Fruit fly (Drosophila melanogaster) whole organism, embryonic: ENCODE results near the gene CG10584.

Experiments used
- Aef1 ChIP-seq: fragments of 200-800 bp; sonication (Bioruptor generic); IDR thresholded peaks from 3 replicates; pipeline ENCODE4 v1.3.6; 2022; ENCODE audit warnings: missing biosample characterization, missing genetic modification characterization
- Atf-2 ChIP-seq: fragments of 200-800 bp; sonication (Bioruptor generic); optimal IDR thresholded peaks from 2 replicates; lab custom pipeline; 2016; ENCODE audit warnings: missing biosample characterization, missing genetic modification characterization
- CG10267 ChIP-seq: fragments of 200-800 bp; sonication (Bioruptor generic); optimal IDR thresholded peaks from 2 replicates; lab custom pipeline; 2018; ENCODE audit warnings: missing biosample characterization, mild to moderate bottlenecking, missing genetic modification characterization, moderate library complexity
- CG10321 ChIP-seq: fragments of 200-800 bp; sonication (Bioruptor generic); IDR thresholded peaks from 2 replicates; pipeline ENCODE4 v1.3.6; 2022; ENCODE audit warnings: missing biosample characterization, missing genetic modification characterization
- CG10431 ChIP-seq: fragments of 200-800 bp; sonication (Bioruptor generic); optimal IDR thresholded peaks from 3 replicates; lab custom pipeline; 2018; ENCODE audit warnings: missing biosample characterization, mild to moderate bottlenecking, missing genetic modification characterization
- CG10462 ChIP-seq: fragments of 200-800 bp; sonication (Bioruptor generic); optimal IDR thresholded peaks from 2 replicates; lab custom pipeline; 2016; ENCODE audit warnings: missing biosample characterization, missing genetic modification characterization
- CG10654 ChIP-seq: fragments of 200-800 bp; sonication (Bioruptor generic); optimal IDR thresholded peaks from 2 replicates; lab custom pipeline; 2016; ENCODE audit warnings: missing biosample characterization, missing genetic modification characterization
- CG1233 ChIP-seq: fragments of 200-800 bp; sonication (Bioruptor generic); optimal IDR thresholded peaks from 4 replicates; lab custom pipeline; 2018; ENCODE audit warnings: missing biosample characterization, mild to moderate bottlenecking, missing genetic modification characterization
- CG12391 ChIP-seq: fragments of 200-800 bp; sonication (Bioruptor generic); optimal IDR thresholded peaks from 3 replicates; lab custom pipeline; 2018; ENCODE audit warnings: missing biosample characterization, mild to moderate bottlenecking, missing genetic modification characterization, moderate library complexity
- CG12942 ChIP-seq: fragments of 200-800 bp; sonication (Bioruptor generic); optimal IDR thresholded peaks from 3 replicates; lab custom pipeline; 2016; ENCODE audit warnings: missing biosample characterization, missing genetic modification characterization
- CG14441 ChIP-seq: fragments of 200-800 bp; sonication (Bioruptor generic); IDR thresholded peaks from 2 replicates; pipeline ENCODE4 v1.3.6; 2022; ENCODE audit warnings: missing biosample characterization, missing genetic modification characterization
- CG15011 ChIP-seq: fragments of 200-800 bp; sonication (Bioruptor generic); optimal IDR thresholded peaks from 3 replicates; lab custom pipeline; 2018; ENCODE audit warnings: missing biosample characterization, mild to moderate bottlenecking, missing genetic modification characterization
- CG17328 ChIP-seq: fragments of 200-800 bp; sonication (Bioruptor generic); IDR thresholded peaks from 2 replicates; pipeline ENCODE4 v1.3.6; 2022; ENCODE audit warnings: missing biosample characterization, missing genetic modification characterization
- CG18599 ChIP-seq: fragments of 200-800 bp; sonication (Bioruptor generic); optimal IDR thresholded peaks from 3 replicates; lab custom pipeline; 2017; ENCODE audit warnings: missing biosample characterization, missing genetic modification characterization, mild to moderate bottlenecking, moderate library complexity, missing genetic modification reagents
- CG2889 ChIP-seq: fragments of 200-800 bp; sonication (Bioruptor generic); IDR thresholded peaks from 3 replicates; pipeline ENCODE4 v1.3.6; 2022; ENCODE audit warnings: missing biosample characterization, missing genetic modification characterization
- CG4360 ChIP-seq: fragments of 200-800 bp; sonication (Bioruptor generic); IDR thresholded peaks from 2 replicates; pipeline ENCODE4 v1.3.6; 2022; ENCODE audit warnings: missing biosample characterization, missing genetic modification characterization
- CG4404 ChIP-seq: fragments of 200-800 bp; sonication (Bioruptor generic); IDR thresholded peaks from 2 replicates; pipeline ENCODE4 v1.3.6; 2022; ENCODE audit warnings: missing biosample characterization, missing genetic modification characterization
- CG4820 ChIP-seq: fragments of 200-800 bp; sonication (Bioruptor generic); optimal IDR thresholded peaks from 3 replicates; lab custom pipeline; 2016; ENCODE audit warnings: missing biosample characterization, missing genetic modification characterization
- CG4854 ChIP-seq: fragments of 200-800 bp; sonication (Bioruptor generic); optimal IDR thresholded peaks from 2 replicates; lab custom pipeline; 2016; ENCODE audit warnings: missing biosample characterization, missing genetic modification characterization, inconsistent platforms
- CG6175 ChIP-seq: fragments of 200-800 bp; sonication (Bioruptor generic); IDR thresholded peaks from 3 replicates; pipeline ENCODE4 v1.3.6; 2022; ENCODE audit warnings: missing biosample characterization, missing genetic modification characterization
- CG6272 ChIP-seq: fragments of 200-800 bp; sonication (Bioruptor generic); IDR thresholded peaks from 2 replicates; pipeline ENCODE4 v1.3.6; 2022; ENCODE audit warnings: missing biosample characterization, missing genetic modification characterization
- CG6654 ChIP-seq: fragments of 200-800 bp; sonication (Bioruptor generic); optimal IDR thresholded peaks from 2 replicates; lab custom pipeline; 2017; ENCODE audit warnings: missing biosample characterization, mild to moderate bottlenecking, missing genetic modification characterization
- CG6689 ChIP-seq: fragments of 200-800 bp; sonication (Bioruptor generic); IDR thresholded peaks from 2 replicates; pipeline ENCODE4 v1.3.6; 2022; ENCODE audit warnings: missing biosample characterization, missing genetic modification characterization
- CG7786 ChIP-seq: fragments of 200-800 bp; sonication (Bioruptor generic); optimal IDR thresholded peaks from 2 replicates; lab custom pipeline; 2016; ENCODE audit warnings: missing biosample characterization, missing genetic modification characterization
- CG7987 ChIP-seq: fragments of 200-800 bp; sonication (Bioruptor generic); optimal IDR thresholded peaks from 2 replicates; lab custom pipeline; 2018; ENCODE audit warnings: missing biosample characterization, mild to moderate bottlenecking, missing genetic modification characterization, moderate library complexity
- D ChIP-seq, 2 experiments: fragments of 200-800 bp in 1 of 2; fragments of >200 bp in 1 of 2; sonication (Bioruptor generic) in 1 of 2; optimal IDR thresholded peaks; 2 replicates in 1 of 2; 3 replicates in 1 of 2; lab custom pipeline; 2017; ENCODE audit warnings: mild to moderate bottlenecking in 1 of 2, missing biosample characterization in 1 of 2, missing genetic modification characterization in 1 of 2, missing genetic modification reagents in 1 of 2
- D19B ChIP-seq: fragments of 200-800 bp; sonication (Bioruptor generic); optimal IDR thresholded peaks from 2 replicates; lab custom pipeline; 2017; ENCODE audit warnings: missing biosample characterization, mild to moderate bottlenecking, missing genetic modification characterization
- Dfd ChIP-seq, 2 experiments: fragments of >200 bp; optimal IDR thresholded peaks; 2 replicates each; lab custom pipeline; 2017; ENCODE audit warnings: missing biosample characterization in 2 of 2, missing genetic modification characterization in 2 of 2
- E2f1 ChIP-seq: fragments of 200-800 bp; sonication (Bioruptor generic); IDR thresholded peaks from 2 replicates; pipeline ENCODE4 v1.3.6; 2022; ENCODE audit warnings: missing biosample characterization, missing genetic modification characterization
- Ets97D ChIP-seq: fragments of 200-800 bp; sonication (Bioruptor generic); optimal IDR thresholded peaks from 3 replicates; lab custom pipeline; 2016; ENCODE audit warnings: missing biosample characterization, missing genetic modification characterization
- Hr39 ChIP-seq: fragments of >200 bp; optimal IDR thresholded peaks from 2 replicates; lab custom pipeline; 2017
- NC2β ChIP-seq: fragments of 200-800 bp; sonication (Bioruptor generic); optimal IDR thresholded peaks from 2 replicates; lab custom pipeline; 2016; ENCODE audit warnings: missing biosample characterization, missing genetic modification characterization
- NFAT ChIP-seq: fragments of 200-800 bp; sonication (Bioruptor generic); IDR thresholded peaks from 2 replicates; pipeline ENCODE4 v1.3.6; 2022; ENCODE audit warnings: missing biosample characterization, missing genetic modification characterization
- Poxn ChIP-seq: fragments of 200-800 bp; sonication (Bioruptor generic); IDR thresholded peaks from 2 replicates; pipeline ENCODE4 v1.3.6; 2022; ENCODE audit warnings: missing biosample characterization, missing genetic modification characterization
- Rfx ChIP-seq: fragments of 200-800 bp; sonication (Bioruptor generic); IDR thresholded peaks from 2 replicates; pipeline ENCODE4 v1.3.6; 2022; ENCODE audit warnings: missing biosample characterization, missing genetic modification characterization
- Scr ChIP-seq: fragments of 200-800 bp; sonication (Bioruptor generic); IDR thresholded peaks from 2 replicates; pipeline ENCODE4 v1.3.6; 2022; ENCODE audit warnings: missing biosample characterization, missing genetic modification characterization; ENCODE audit not compliant: partially characterized antibody
- Spps ChIP-seq: fragments of 200-800 bp; sonication (Bioruptor generic); optimal IDR thresholded peaks from 2 replicates; lab custom pipeline; 2018; ENCODE audit warnings: missing biosample characterization, mild to moderate bottlenecking, missing genetic modification characterization
- Sry-δ ChIP-seq: fragments of 200-800 bp; sonication (Bioruptor generic); optimal IDR thresholded peaks from 2 replicates; lab custom pipeline; 2016; ENCODE audit warnings: missing biosample characterization, missing genetic modification characterization
- Vsx1 ChIP-seq: fragments of 200-800 bp; sonication (Bioruptor generic); optimal IDR thresholded peaks from 2 replicates; lab custom pipeline; 2017; ENCODE audit warnings: missing biosample characterization, mild to moderate bottlenecking, missing genetic modification characterization, missing genetic modification reagents
- btn ChIP-seq: fragments of 200-800 bp; sonication (Bioruptor generic); optimal IDR thresholded peaks from 2 replicates; lab custom pipeline; 2016; ENCODE audit warnings: missing biosample characterization, missing genetic modification characterization
- cas ChIP-seq: fragments of 200-800 bp; sonication (Bioruptor generic); IDR thresholded peaks from 2 replicates; pipeline ENCODE4 v1.3.6; 2022; ENCODE audit warnings: missing biosample characterization, missing genetic modification characterization
- caup ChIP-seq: fragments of 200-800 bp; sonication (Bioruptor generic); optimal IDR thresholded peaks from 3 replicates; lab custom pipeline; 2017; ENCODE audit warnings: missing biosample characterization, mild to moderate bottlenecking, missing genetic modification characterization, moderate library complexity; ENCODE audit not compliant: severe bottlenecking
- chif ChIP-seq, 2 experiments: fragments of 200-800 bp; sonication (Bioruptor generic); optimal IDR thresholded peaks; 3 replicates each; lab custom pipeline; 2016; ENCODE audit warnings: missing biosample characterization in 2 of 2, missing genetic modification characterization in 2 of 2
- chm ChIP-seq: fragments of 200-800 bp; sonication (Bioruptor generic); IDR thresholded peaks from 2 replicates; pipeline ENCODE4 v1.3.6; 2022; ENCODE audit warnings: missing biosample characterization, missing genetic modification characterization
- exex ChIP-seq: fragments of 200-800 bp; sonication (Bioruptor generic); optimal IDR thresholded peaks from 4 replicates; lab custom pipeline; 2018; ENCODE audit warnings: missing biosample characterization, mild to moderate bottlenecking, missing genetic modification characterization, moderate library complexity
- insv ChIP-seq, 2 experiments: fragments of 200-800 bp; sonication (Bioruptor generic); optimal IDR thresholded peaks; 3 replicates each; lab custom pipeline; 2016 to 2018; ENCODE audit warnings: missing biosample characterization in 2 of 2, missing genetic modification characterization in 2 of 2
- lab ChIP-seq: fragments of 200-800 bp; sonication (Bioruptor generic); optimal IDR thresholded peaks from 3 replicates; lab custom pipeline; 2017; ENCODE audit warnings: missing biosample characterization, missing genetic modification characterization, mild to moderate bottlenecking, moderate library complexity, missing genetic modification reagents
- pfk ChIP-seq: fragments of 200-800 bp; sonication (Bioruptor generic); optimal IDR thresholded peaks from 2 replicates; lab custom pipeline; 2018; ENCODE audit warnings: missing biosample characterization, mild to moderate bottlenecking, missing genetic modification characterization, moderate library complexity
- sim ChIP-seq: fragments of 200-800 bp; sonication (Bioruptor generic); IDR thresholded peaks from 2 replicates; pipeline ENCODE4 v1.3.6; 2022; ENCODE audit warnings: missing biosample characterization, missing genetic modification characterization
- sug ChIP-seq: fragments of 200-800 bp; optimal IDR thresholded peaks from 2 replicates; lab custom pipeline; 2019; ENCODE audit warnings: missing biosample characterization, mild to moderate bottlenecking, missing genetic modification characterization, moderate library complexity
- trem ChIP-seq: fragments of 200-800 bp; optimal IDR thresholded peaks from 3 replicates; lab custom pipeline; 2019; ENCODE audit warnings: missing biosample characterization, mild to moderate bottlenecking, missing genetic modification characterization, moderate library complexity

Gene CG10584

dm6 chr3L:21037404-21037803 is 6.2 kb upstream of the CG10584 start (continued):
- TF ChIP-seq CG15011 (peak; percentile 24), CG4404 (GFP tag; lab: Robert Waterston, UW) (no peak), Poxn (GFP tag; lab: Robert Waterston, UW) (peak; percentile 43), CG4360 (GFP tag; lab: Robert Waterston, UW) (peak; percentile 38; the same call in 1 of the 2 replicates), cas (GFP tag; lab: Robert Waterston, UW) (no peak), CG1233 (GFP tag; lab: Kevin White, UChicago) (peak; percentile 60), Aef1 (GFP tag; lab: Robert Waterston, UW) (peak; percentile 68), btn (GFP tag; lab: Kevin White, UChicago) (peak; percentile 31), Rfx (peak; percentile 65), Vsx1 (GFP tag; lab: Kevin White, UChicago) (peak; percentile 49), D19B (peak; percentile 35), CG7786 (GFP tag; lab: Kevin White, UChicago) (peak; percentile 37), Scr (GFP tag; lab: Robert Waterston, UW) (no peak), CG4854 (GFP tag; lab: Kevin White, UChicago) (peak; percentile 51), CG6689 (GFP tag; lab: Robert Waterston, UW) (peak; percentile 83), CG6272 (peak; percentile 37; the same call in 1 of the 2 replicates), CG10431 (GFP tag; lab: Kevin White, UChicago) (no peak), pfk (GFP tag; lab: Kevin White, UChicago) (no peak), NC2β (GFP tag; lab: Kevin White, UChicago) (no peak), insv (GFP tag; optimal IDR thresholded peaks at IDR 0.05; lab: Kevin White, UChicago) (no peak), CG18599 (GFP tag; lab: Kevin White, UChicago) (peak; percentile 80), CG6654 (GFP tag; lab: Kevin White, UChicago) (peak; percentile 8), Atf-2 (GFP tag; lab: Kevin White, UChicago) (peak; percentile 56), sug (tag; lab: Kevin White, UChicago) (peak; percentile 48), CG6175 (GFP tag; lab: Robert Waterston, UW) (no peak), CG10267 (tag; lab: Kevin White, UChicago) (peak; percentile 82), Ets97D (peak; percentile 42), Dfd (GFP tag; optimal IDR thresholded peaks at IDR 0.05; lab: Kevin White, UChicago) (no peak), Hr39 (no peak), NFAT (GFP tag; lab: Robert Waterston, UW) (no peak), trem (tag; lab: Kevin White, UChicago) (peak; percentile 60), CG10654 (GFP tag; lab: Kevin White, UChicago) (peak; percentile 53), CG10321 (GFP tag; lab: Robert Waterston, UW) (no peak), chm (GFP tag; lab: Robert Waterston, UW) (peak; percentile 58), lab (GFP tag; lab: Kevin White, UChicago) (peak; percentile 83), sim (GFP tag; lab: Robert Waterston, UW) (0 out of 2 replicates have a peak, but pooled peaks have one; percentile 42), caup (GFP tag; lab: Kevin White, UChicago) (peak; percentile 74), CG12942 (peak; percentile 74), CG7987 (no peak), CG12391 (peak; percentile 89), CG10462 (peak; percentile 65), CG17328 (GFP tag; lab: Robert Waterston, UW) (peak; percentile 82; the same call in 1 of the 2 replicates), CG14441 (GFP tag; lab: Robert Waterston, UW) (peak; percentile 63), exex (tag; lab: Kevin White, UChicago) (peak; percentile 1), E2f1 (GFP tag; lab: Robert Waterston, UW) (peak; percentile 58; the same call in 1 of the 2 replicates), CG4820 (GFP tag; lab: Kevin White, UChicago) (peak; percentile 63), Spps (tag; lab: Kevin White, UChicago) (peak; percentile 62), D (optimal IDR thresholded peaks at IDR 0.05; lab: Kevin White, UChicago) (no peak), D (GFP tag; optimal IDR thresholded peaks at IDR 0.05; lab: Kevin White, UChicago) (peak; percentile 57), Sry-δ (GFP tag; lab: Kevin White, UChicago) (peak; percentile 29), chif (GFP tag; optimal IDR thresholded peaks at IDR 0.05; lab: Kevin White, UChicago) (peak; percentile 39 to 71), CG2889 (GFP tag; lab: Robert Waterston, UW) (peak; percentile 74)
